Fruit fly (Drosophila melanogaster): ENCODE measurements around the gene CG15357.

The CG15357 gene

DNA sequence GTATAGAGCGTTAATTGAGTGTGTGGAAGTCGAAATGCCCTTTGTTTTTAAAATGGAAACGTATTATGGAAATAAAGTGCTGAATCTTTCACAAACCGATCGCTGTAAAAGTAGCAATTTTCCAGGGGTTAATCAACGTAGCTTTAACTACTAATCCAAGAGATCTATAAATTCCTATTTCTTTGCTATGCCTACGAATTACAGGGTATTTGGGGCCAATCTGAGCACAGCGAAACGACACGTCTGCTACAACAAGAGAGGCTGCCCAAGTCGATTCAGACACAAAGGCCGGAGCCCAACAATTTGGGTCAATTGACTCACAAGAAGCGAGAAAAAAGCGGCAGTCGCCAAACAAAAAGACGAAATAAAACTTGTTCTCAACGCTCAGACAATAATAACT, 38.4 kb downstream of the CG15357 start (continued):
- no peak for TF ChIP-seq repo (GFP tag; optimal IDR thresholded peaks at IDR 0.05)
- no peak for TF ChIP-seq Hand (GFP tag; optimal IDR thresholded peaks at IDR 0.05)
- TF ChIP-seq CG15601 (tag; optimal IDR thresholded peaks at IDR 0.05) = no peak
- TF ChIP-seq D19A (tag; optimal IDR thresholded peaks at IDR 0.05) = peak; percentile 7
- no peak for TF ChIP-seq unpg (GFP tag; optimal IDR thresholded peaks at IDR 0.05)
- no peak for TF ChIP-seq CG7963 (GFP tag; IDR thresholded peaks at IDR 0.05; ENCODE audit: partially characterized antibody)
- TF ChIP-seq CHES-1-like (GFP tag; optimal IDR thresholded peaks at IDR 0.05) = no peak
- TF ChIP-seq CG2678 (tag; optimal IDR thresholded peaks at IDR 0.05) = peak; percentile 5
- 0 out of 3 replicates have a peak, but pooled peaks have one; percentile 27 for TF ChIP-seq row (GFP tag; IDR thresholded peaks at IDR 0.05)
- no peak for TF ChIP-seq crol (GFP tag; IDR thresholded peaks at IDR 0.05)
- no peak for TF ChIP-seq dpn (GFP tag; optimal IDR thresholded peaks at IDR 0.05)
- peak; percentile 46; the same call in 1 of the 2 replicates for TF ChIP-seq NFAT (GFP tag; IDR thresholded peaks at IDR 0.05)
- TF ChIP-seq CG9609 (GFP tag; optimal IDR thresholded peaks at IDR 0.05) = no peak
- peak; percentile 52 for TF ChIP-seq D19B (GFP tag; optimal IDR thresholded peaks at IDR 0.05)
- TF ChIP-seq gro (GFP tag; optimal IDR thresholded peaks at IDR 0.05) = no peak
- no peak for TF ChIP-seq sr (GFP tag; IDR thresholded peaks at IDR 0.05)
- peak; percentile 13 for TF ChIP-seq CG2120 (GFP tag; optimal IDR thresholded peaks at IDR 0.05)
- TF ChIP-seq CG9932 (GFP tag; IDR thresholded peaks at IDR 0.05) = 0 out of 2 replicates have a peak, but pooled peaks have one; percentile 43
- peak; percentile 52; the same call in 1 of the 2 replicates for TF ChIP-seq Drgx (GFP tag; IDR thresholded peaks at IDR 0.05)
- no peak for TF ChIP-seq Aef1 (GFP tag; IDR thresholded peaks at IDR 0.05)
- no peak for TF ChIP-seq sc (optimal IDR thresholded peaks at IDR 0.05)
- TF ChIP-seq sc (GFP tag; optimal IDR thresholded peaks at IDR 0.05) = no peak
- no peak for TF ChIP-seq CTCF (GFP tag; optimal IDR thresholded peaks at IDR 0.05)
- TF ChIP-seq Asciz (GFP tag; optimal IDR thresholded peaks at IDR 0.05) = no peak
- no peak for TF ChIP-seq CG13296 (GFP tag; optimal IDR thresholded peaks at IDR 0.05)

DNA sequence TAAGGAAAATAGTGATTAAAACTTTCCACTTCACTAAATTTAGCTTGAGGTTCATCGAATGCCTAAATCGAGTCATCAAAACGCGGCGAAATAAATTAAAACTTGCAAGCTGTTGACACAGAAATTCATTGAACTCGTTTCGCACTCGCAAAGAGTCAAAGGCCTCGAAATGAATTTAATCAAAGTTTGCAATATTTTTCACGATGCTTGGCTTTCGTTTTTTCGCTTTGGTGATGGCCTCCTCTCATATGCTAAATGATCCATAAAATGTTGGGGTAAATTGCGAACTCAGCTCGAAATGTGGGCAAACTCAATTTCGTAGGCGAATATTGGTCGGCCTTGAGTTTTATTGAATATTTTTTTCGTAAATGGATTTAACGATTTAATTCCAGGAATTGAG, 39.2 kb downstream of the CG15357 start:
- no peak for TF ChIP-seq CG9437 (GFP tag; optimal IDR thresholded peaks at IDR 0.05)
- TF ChIP-seq Oli (tag; optimal IDR thresholded peaks at IDR 0.05) = no peak
- TF ChIP-seq aop (GFP tag; IDR thresholded peaks at IDR 0.05) = no peak
- no peak for TF ChIP-seq TFAM (GFP tag; optimal IDR thresholded peaks at IDR 0.05)
- no peak for TF ChIP-seq HmgZ (tag; optimal IDR thresholded peaks at IDR 0.05)

DNA sequence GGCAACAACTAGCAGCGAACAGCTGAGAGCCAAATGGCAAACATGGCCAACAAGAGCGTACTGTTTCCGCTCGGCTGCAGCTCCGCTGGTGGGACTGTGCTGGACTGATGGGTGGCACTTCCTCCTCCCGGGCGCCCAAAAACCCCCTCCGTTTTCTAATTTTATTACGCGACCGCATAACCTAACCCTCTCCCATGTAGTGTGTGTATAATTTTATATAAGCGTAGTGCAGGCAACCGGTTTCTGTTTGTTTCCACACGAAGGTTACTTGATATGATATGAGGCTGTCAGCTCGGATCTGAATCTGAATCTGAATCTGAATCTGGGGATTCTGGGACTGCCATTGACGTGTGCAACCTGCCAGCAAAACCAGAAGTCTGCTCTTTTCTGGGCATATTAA, 42.6 kb downstream of the CG15357 start:
- TF ChIP-seq sens (GFP tag) (peak; percentile 49), fu2 (GFP tag; optimal IDR thresholded peaks at IDR 0.05) (no peak), CG10431 (GFP tag; optimal IDR thresholded peaks at IDR 0.05) (peak; percentile 95), Aef1 (GFP tag; IDR thresholded peaks at IDR 0.05) (no peak), CG2120 (GFP tag; optimal IDR thresholded peaks at IDR 0.05) (no peak), chif (GFP tag; optimal IDR thresholded peaks at IDR 0.05) (no peak), unpg (GFP tag; optimal IDR thresholded peaks at IDR 0.05) (no peak), Dbx (GFP tag; IDR thresholded peaks at IDR 0.05) (0 out of 3 replicates have a peak, but pooled peaks have one; percentile 8), ci (GFP tag; IDR thresholded peaks at IDR 0.05) (0 out of 3 replicates have a peak, but pooled peaks have one; percentile 10), CG12769 (tag; optimal IDR thresholded peaks at IDR 0.05) (peak; percentile 26), Gsc (GFP tag; IDR thresholded peaks at IDR 0.05) (no peak), gsb (GFP tag; IDR thresholded peaks at IDR 0.05) (no peak), Doc3 (GFP tag; IDR thresholded peaks at IDR 0.05; ENCODE audit: partially characterized antibody) (no peak), ERR (GFP tag; optimal IDR thresholded peaks at IDR 0.05) (no peak), chinmo (GFP tag; IDR thresholded peaks at IDR 0.05; ENCODE audit: partially characterized antibody) (peak; percentile 49; the same call in 1 of the 4 replicates), Mad (GFP tag; optimal IDR thresholded peaks at IDR 0.05) (no peak), crol (GFP tag; IDR thresholded peaks at IDR 0.05) (0 out of 2 replicates have a peak, but pooled peaks have one; percentile 18), CG2199 (GFP tag; IDR thresholded peaks at IDR 0.05) (0 out of 3 replicates have a peak, but pooled peaks have one; percentile 22), CG12219 (GFP tag; optimal IDR thresholded peaks at IDR 0.05) (no peak), tx (GFP tag; optimal IDR thresholded peaks at IDR 0.05) (no peak), Pdp1 (GFP tag; optimal IDR thresholded peaks at IDR 0.05) (peak in 1 of 2 experiments; percentile 76)
